Worm (Caenorhabditis elegans): ENCODE results near the gene T23D5.3.
"Not testable (repeated sequence)": the region's sequence is repeated elsewhere in the genome, so short reads cannot be mapped to it uniquely, and the experiment has no call there.

The T23D5.3 gene

DNA sequence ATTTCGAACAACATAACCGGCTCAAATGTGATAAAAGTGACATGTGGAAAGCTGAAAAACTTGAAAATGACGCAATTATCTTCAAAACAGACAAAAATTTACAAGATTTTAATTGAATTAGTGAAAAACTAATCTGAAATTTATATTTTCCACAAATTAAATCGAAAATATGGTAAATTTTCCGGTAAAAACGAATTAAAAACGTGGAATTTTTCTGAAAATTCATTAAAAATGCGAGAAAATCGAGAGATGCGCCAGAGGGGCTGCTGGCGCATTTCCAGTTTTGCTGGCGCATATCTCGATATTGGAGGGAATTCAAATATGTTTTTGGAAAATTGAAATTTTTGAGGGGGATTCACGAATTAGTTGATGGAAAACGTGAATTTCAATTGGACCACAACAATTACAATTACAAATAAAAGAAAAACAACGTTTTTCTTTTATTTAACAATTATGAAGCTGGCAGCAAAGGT, 32.7 kb upstream of the T23D5.3 start, which contains the start of the genes haf-3 and F57A10.2 (continued):
- TF ChIP-seq nhr-67 (tag; optimal IDR thresholded peaks at IDR 0.05) (no peak), nhr-23 (tag; optimal IDR thresholded peaks at IDR 0.05) (peak; percentile 91), nhr-237 (tag; optimal IDR thresholded peaks at IDR 0.05) (no peak), ztf-4 (tag; optimal IDR thresholded peaks at IDR 0.05) (peak; percentile 17), eor-1 (tag; optimal IDR thresholded peaks at IDR 0.05) (no peak), zag-1 (tag; optimal IDR thresholded peaks at IDR 0.05) (peak; percentile 51), lin-15B (tag; optimal IDR thresholded peaks at IDR 0.05) (peak; percentile 93)

DNA sequence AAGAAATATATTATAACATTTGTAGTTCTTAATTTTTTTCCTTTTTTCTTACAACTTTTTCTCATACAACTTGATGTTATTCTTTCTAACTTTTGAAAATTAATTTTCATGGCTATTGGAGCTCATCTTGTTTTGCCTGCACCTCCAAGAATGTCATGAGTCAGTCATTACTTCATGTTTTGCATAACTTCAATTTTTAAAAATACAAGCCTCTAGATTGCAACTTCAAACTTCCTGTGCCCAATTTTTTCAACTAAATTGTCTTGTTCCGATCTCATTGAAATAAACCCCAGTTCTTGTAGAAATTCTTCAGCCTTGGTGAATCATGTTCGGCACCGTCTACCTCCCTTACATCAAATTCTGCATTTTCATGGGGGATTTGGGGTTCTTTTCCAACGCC, 25.0 kb upstream of the T23D5.3 start, which contains the start of gene str-9:
TSS of gene str-9 (plus strand) at position 301 of the 400 bp plus-strand sequence.
- TF ChIP-seq nhr-76 (tag; optimal IDR thresholded peaks at IDR 0.05) (no peak), mml-1 (tag; optimal IDR thresholded peaks at IDR 0.05) (no peak), nhr-237 (tag; optimal IDR thresholded peaks at IDR 0.05) (no peak), nhr-67 (tag; optimal IDR thresholded peaks at IDR 0.05) (no peak), nhr-77 (tag; optimal IDR thresholded peaks at IDR 0.05) (no peak), aly-2 (tag; optimal IDR thresholded peaks at IDR 0.05) (no peak)

DNA sequence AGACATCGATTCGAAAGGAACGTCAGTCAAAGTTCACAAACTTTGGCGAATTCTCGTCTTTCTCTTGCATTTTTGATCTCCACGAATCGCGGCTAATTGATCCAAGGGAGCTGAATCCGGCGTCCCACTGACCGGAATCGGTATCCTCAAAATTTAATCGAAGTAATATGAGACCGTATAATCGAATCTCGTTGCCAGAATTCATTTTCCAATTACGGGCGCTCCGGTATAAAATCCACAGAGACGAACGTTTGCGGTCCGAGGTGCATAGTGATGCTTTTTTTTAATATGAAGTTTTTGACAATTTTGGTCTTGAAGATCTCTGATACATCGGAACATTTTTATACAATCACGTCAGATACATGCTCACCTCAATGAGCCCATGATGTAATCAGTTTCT, 24.2 kb upstream of the T23D5.3 start:
- TF ChIP-seq fos-1 (tag; optimal IDR thresholded peaks at IDR 0.05) (no peak), daf-12 (tag; optimal IDR thresholded peaks at IDR 0.05) (no peak), ama-1 (optimal IDR thresholded peaks at IDR 0.05) (no peak), nhr-25 (tag; optimal IDR thresholded peaks at IDR 0.05) (no peak), nhr-12 (tag; optimal IDR thresholded peaks at IDR 0.05) (no peak), nfya-1 (tag; optimal IDR thresholded peaks at IDR 0.05; ENCODE audit: insufficient read depth) (no peak), ztf-11 (tag; optimal IDR thresholded peaks at IDR 0.05) (no peak), pqm-1 (tag; optimal IDR thresholded peaks at IDR 0.05) (no peak), unc-62 (GFP tag; optimal IDR thresholded peaks at IDR 0.05) (no peak), nhr-76 (tag; optimal IDR thresholded peaks at IDR 0.05) (no peak), ceh-9 (tag; optimal IDR thresholded peaks at IDR 0.05) (no peak)

DNA sequence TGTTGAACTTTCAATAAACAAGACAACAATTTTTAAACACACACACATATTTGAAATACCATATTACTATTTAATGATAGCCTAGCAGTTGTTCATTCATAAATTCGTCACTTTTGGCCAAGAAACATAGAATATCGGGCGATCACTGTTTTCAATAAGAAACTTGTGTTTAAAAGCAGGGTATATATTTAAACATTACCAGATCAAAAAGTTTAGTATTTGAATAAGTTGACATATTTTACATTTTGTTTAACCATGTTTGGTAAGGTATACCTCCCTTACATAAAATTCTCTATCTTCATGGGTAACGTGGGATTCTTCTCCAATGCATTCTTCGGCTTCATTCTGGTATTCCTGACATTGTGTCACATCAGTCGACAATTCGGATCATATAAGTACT, 21.3 kb upstream of the T23D5.3 start, which contains the start of gene str-8:
TSS of gene str-8 (plus strand) at position 301 of the 400 bp plus-strand sequence.
- not testable (repeated sequence) for TF ChIP-seq ztf-4, lin-39, ceh-28 (tag; optimal IDR thresholded peaks at IDR 0.05)

DNA sequence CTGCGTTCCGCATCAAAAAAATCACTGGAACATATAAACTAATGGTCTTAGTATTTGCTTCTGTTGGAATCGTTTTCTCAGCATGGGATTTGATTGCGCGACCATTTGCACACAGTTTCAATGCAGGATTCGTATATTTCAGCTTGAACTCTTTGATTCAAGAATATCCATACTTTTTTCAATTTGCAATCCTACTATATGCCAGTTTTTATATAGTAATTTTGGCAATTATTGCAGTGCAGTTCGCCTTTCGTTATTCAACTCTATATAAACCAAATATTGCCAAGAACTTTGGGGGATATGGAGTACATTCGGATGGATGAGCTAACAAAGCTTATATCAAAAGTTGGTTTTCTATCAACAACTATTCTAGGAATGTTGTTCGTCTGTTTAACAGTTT, 19.5 kb upstream of the T23D5.3 start, which contains the start of gene str-5:
TSS of gene str-5 (plus strand) at position 301 of the 400 bp plus-strand sequence.
- not testable (repeated sequence) for TF ChIP-seq pha-4 (tag; optimal IDR thresholded peaks at IDR 0.05); unc-62 (GFP tag; optimal IDR thresholded peaks at IDR 0.05); mdl-1 (tag; optimal IDR thresholded peaks at IDR 0.05)

DNA sequence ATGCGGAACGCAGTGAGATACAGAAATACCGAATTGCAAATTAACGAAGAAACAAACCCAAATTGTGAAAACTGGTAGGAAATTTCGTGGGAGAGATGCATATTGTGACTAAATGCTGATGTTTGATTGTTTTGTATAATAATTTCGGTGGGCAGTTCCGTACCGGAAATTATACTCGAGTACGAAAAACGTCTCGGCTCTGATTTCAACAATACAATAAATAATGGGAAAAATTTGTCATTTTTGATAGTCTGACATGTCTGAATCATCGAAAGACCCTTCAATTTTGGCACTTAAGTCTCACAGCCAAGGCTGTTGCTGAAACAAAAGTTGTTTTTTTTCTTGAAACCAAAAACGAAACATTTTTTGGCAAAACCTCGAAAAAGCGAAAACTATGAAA, 18.6 kb upstream of the T23D5.3 start, which contains the start of gene str-43:
TSS of gene str-43 (minus strand) at position 101 of the 400 bp plus-strand sequence.
- TF ChIP-seq nfya-1 (tag; optimal IDR thresholded peaks at IDR 0.05; ENCODE audit: insufficient read depth) (no peak), nhr-11 (tag; optimal IDR thresholded peaks at IDR 0.05) (no peak), ceh-82 (tag; optimal IDR thresholded peaks at IDR 0.05) (no peak), daf-12 (tag; optimal IDR thresholded peaks at IDR 0.05) (no peak), nhr-23 (tag; optimal IDR thresholded peaks at IDR 0.05) (no peak), R02D3.7 (tag; optimal IDR thresholded peaks at IDR 0.05) (no peak)

DNA sequence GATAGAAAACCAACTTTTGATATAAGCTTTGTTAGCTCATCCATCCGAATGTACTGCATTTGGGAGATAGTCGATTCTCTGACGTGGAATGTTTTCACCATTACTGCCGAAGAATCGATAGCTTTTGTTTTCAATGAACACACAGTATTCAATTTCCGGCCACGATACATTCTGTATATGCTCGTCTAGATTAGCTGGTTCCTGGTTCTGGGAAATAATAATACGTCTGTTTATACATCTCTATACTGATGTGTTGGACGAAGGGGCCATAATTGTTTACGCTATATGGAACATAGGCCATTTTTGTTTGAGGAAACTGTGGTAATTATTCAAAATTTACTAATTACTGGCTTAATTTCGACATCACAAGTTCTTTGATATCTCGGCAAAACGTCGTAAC, 16.7 kb upstream of the T23D5.3 start, which contains the start of gene str-6:
TSS of gene str-6 (minus strand) at position 101 of the 400 bp plus-strand sequence.
- TF ChIP-seq unc-62 (GFP tag; optimal IDR thresholded peaks at IDR 0.05) = no peak
- no peak for TF ChIP-seq lsy-12 (tag; optimal IDR thresholded peaks at IDR 0.05)
- TF ChIP-seq ceh-9 (tag; optimal IDR thresholded peaks at IDR 0.05) = no peak
- TF ChIP-seq fkh-10 (GFP tag; optimal IDR thresholded peaks at IDR 0.05) = no peak
- no peak for TF ChIP-seq ztf-4 (tag; optimal IDR thresholded peaks at IDR 0.05)
- TF ChIP-seq tbx-2 (tag; optimal IDR thresholded peaks at IDR 0.05) = no peak
- no peak for TF ChIP-seq ztf-11 (tag; optimal IDR thresholded peaks at IDR 0.05)
- TF ChIP-seq egl-5 (tag; optimal IDR thresholded peaks at IDR 0.05) = no peak
- no peak for TF ChIP-seq skn-1 (tag; optimal IDR thresholded peaks at IDR 0.05)
